Worm (Caenorhabditis elegans) whole organism, young adult: ENCODE results near the gene frpr-10.

Experiments
- B0035.1 ChIP-seq: sonication (generic microtip); optimal IDR thresholded peaks from 2 replicates; lab custom pipeline; 2016; ENCODE audit warnings: missing genetic modification characterization, mild to moderate bottlenecking, missing compliant biosample characterization, missing genotype, missing genetic modification reagents
- B0261.1 ChIP-seq: sonication (generic microtip); optimal IDR thresholded peaks from 2 replicates; lab custom pipeline; 2016; ENCODE audit warnings: mild to moderate bottlenecking, missing genetic modification characterization, moderate library complexity, missing compliant biosample characterization
- B0336.3 ChIP-seq: fragments of 200-800 bp; sonication (Bioruptor generic); IDR thresholded peaks from 2 replicates; pipeline ENCODE4 v1.3.6; 2022; ENCODE audit warnings: missing genetic modification characterization, missing compliant biosample characterization
- F10E7.11 ChIP-seq: sonication (generic microtip); optimal IDR thresholded peaks from 2 replicates; lab custom pipeline; 2017; ENCODE audit warnings: mild to moderate bottlenecking, missing genetic modification characterization, moderate library complexity, missing compliant biosample characterization
- F22D6.2 ChIP-seq: sonication (generic microtip); optimal IDR thresholded peaks from 2 replicates; lab custom pipeline; 2016; ENCODE audit warnings: mild to moderate bottlenecking, missing genetic modification characterization, missing compliant biosample characterization
- F33H1.4 ChIP-seq: fragments of 200-800 bp; sonication (Bioruptor generic); IDR thresholded peaks from 2 replicates; pipeline ENCODE4 v1.3.6; 2022; ENCODE audit warnings: missing genetic modification reagents, missing genetic modification characterization, missing compliant biosample characterization
- F39B2.1 ChIP-seq: fragments of 200-800 bp; sonication (Bioruptor generic); IDR thresholded peaks from 2 replicates; pipeline ENCODE4 v1.3.6; 2022; ENCODE audit warnings: missing genetic modification reagents, missing genetic modification characterization, missing compliant biosample characterization
- F49E8.2 ChIP-seq: sonication (generic microtip); optimal IDR thresholded peaks from 3 replicates; lab custom pipeline; 2017; ENCODE audit warnings: missing genetic modification characterization, mild to moderate bottlenecking, missing compliant biosample characterization, antibody characterized with exemption, moderate library complexity; ENCODE audit not compliant: insufficient read depth
- F52B5.7 ChIP-seq: sonication (generic microtip); optimal IDR thresholded peaks from 2 replicates; lab custom pipeline; 2016; ENCODE audit warnings: mild to moderate bottlenecking, missing genetic modification characterization, missing compliant biosample characterization
- F57A8.1 ChIP-seq: fragments of 200-800 bp; sonication (Bioruptor generic); optimal IDR thresholded peaks from 2 replicates; lab custom pipeline; 2018; ENCODE audit warnings: mild to moderate bottlenecking, missing genetic modification characterization, moderate library complexity, missing compliant biosample characterization
- K12H6.12 ChIP-seq: fragments of 200-800 bp; sonication (Bioruptor generic); optimal IDR thresholded peaks from 2 replicates; lab custom pipeline; 2018; ENCODE audit warnings: mild to moderate bottlenecking, missing genetic modification characterization, missing compliant biosample characterization
- T26A5.8 ChIP-seq: sonication (generic microtip); optimal IDR thresholded peaks from 2 replicates; lab custom pipeline; 2016; ENCODE audit warnings: missing genetic modification characterization, missing compliant biosample characterization
- Y79H2A.3 ChIP-seq: fragments of 200-800 bp; sonication (Bioruptor generic); conservative IDR thresholded peaks from 2 replicates; pipeline ENCODE4 v1.3.6; 2022; ENCODE audit warnings: missing genetic modification reagents, missing genetic modification characterization, missing compliant biosample characterization
- ama-1 ChIP-seq, 3 experiments: fragments of 150-350 bp in 1 of 3; sonication (generic microtip) in 2 of 3; optimal IDR thresholded peaks; 2 replicates each; lab custom pipeline; 2014 to 2018; ENCODE audit warnings: missing biosample characterization in 2 of 3, missing genetic modification characterization in 2 of 3, missing genetic modification reagents in 2 of 3
- athp-1 ChIP-seq: sonication (generic microtip); optimal IDR thresholded peaks from 2 replicates; lab custom pipeline; 2017; ENCODE audit warnings: mild to moderate bottlenecking, missing genetic modification characterization, missing compliant biosample characterization
- attf-3 ChIP-seq: fragments of 200-800 bp; sonication (Bioruptor generic); conservative IDR thresholded peaks from 2 replicates; pipeline ENCODE4 v1.3.6; 2022; ENCODE audit warnings: missing genetic modification reagents, missing genetic modification characterization, missing compliant biosample characterization
- attf-5 ChIP-seq: fragments of 200-800 bp; sonication (Bioruptor generic); optimal IDR thresholded peaks from 2 replicates; lab custom pipeline; 2018; ENCODE audit warnings: mild to moderate bottlenecking, missing genetic modification characterization, missing compliant biosample characterization
- attf-6 ChIP-seq: fragments of 200-800 bp; sonication (Bioruptor generic); IDR thresholded peaks from 2 replicates; pipeline ENCODE4 v1.3.6; 2022; ENCODE audit warnings: missing genetic modification reagents, missing genetic modification characterization, missing compliant biosample characterization
- bed-2 ChIP-seq: fragments of 200-800 bp; sonication (Bioruptor generic); IDR thresholded peaks from 2 replicates; pipeline ENCODE4 v1.3.6; 2022; ENCODE audit warnings: missing genetic modification reagents, missing genetic modification characterization, missing compliant biosample characterization
- ccch-3 ChIP-seq: fragments of 200-800 bp; sonication (Bioruptor generic); optimal IDR thresholded peaks from 2 replicates; lab custom pipeline; 2018; ENCODE audit warnings: mild to moderate bottlenecking, missing genetic modification characterization, missing compliant biosample characterization
- cebp-2 ChIP-seq: fragments of 200-800 bp; sonication (Bioruptor generic); IDR thresholded peaks from 2 replicates; pipeline ENCODE4 v1.3.6; 2022; ENCODE audit warnings: missing genetic modification characterization, missing compliant biosample characterization
- ceh-100 ChIP-seq: fragments of 200-800 bp; sonication (Bioruptor generic); IDR thresholded peaks from 2 replicates; pipeline ENCODE4 v1.3.6; 2022; ENCODE audit warnings: missing genetic modification reagents, missing genetic modification characterization, missing compliant biosample characterization
- ceh-27 ChIP-seq: fragments of 200-800 bp; sonication (Bioruptor generic); optimal IDR thresholded peaks from 2 replicates; lab custom pipeline; 2018; ENCODE audit warnings: mild to moderate bottlenecking, missing genetic modification characterization, moderate library complexity, missing compliant biosample characterization
- ceh-79 ChIP-seq: sonication (generic microtip); optimal IDR thresholded peaks from 2 replicates; lab custom pipeline; 2017; ENCODE audit warnings: mild to moderate bottlenecking, missing genetic modification characterization, missing compliant biosample characterization
- efl-1 ChIP-seq: fragments of 150-350 bp; optimal IDR thresholded peaks from 2 replicates; lab custom pipeline; 2014; ENCODE audit warnings: missing biosample characterization, missing genetic modification reagents, missing genetic modification characterization
- ets-4 ChIP-seq: fragments of 200-800 bp; sonication (Bioruptor generic); optimal IDR thresholded peaks from 2 replicates; lab custom pipeline; 2018; ENCODE audit warnings: mild to moderate bottlenecking, missing genetic modification characterization, missing compliant biosample characterization
- gei-17 ChIP-seq: fragments of 200-800 bp; sonication (Bioruptor generic); optimal IDR thresholded peaks from 2 replicates; lab custom pipeline; 2018; ENCODE audit warnings: mild to moderate bottlenecking, missing genetic modification characterization, missing compliant biosample characterization
- hrde-1 ChIP-seq: sonication (generic microtip); optimal IDR thresholded peaks from 2 replicates; lab custom pipeline; 2016; ENCODE audit warnings: missing genetic modification characterization, mild to moderate bottlenecking, missing compliant biosample characterization, moderate library complexity, missing genotype, missing genetic modification reagents, borderline replicate concordance
- let-526 ChIP-seq: fragments of 200-800 bp; sonication (Bioruptor generic); IDR thresholded peaks from 2 replicates; pipeline ENCODE4 v1.3.6; 2022; ENCODE audit warnings: missing genetic modification reagents, missing genetic modification characterization, missing compliant biosample characterization
- lin-40 ChIP-seq: sonication (generic microtip); optimal IDR thresholded peaks from 2 replicates; lab custom pipeline; 2016; ENCODE audit warnings: missing genetic modification characterization, mild to moderate bottlenecking, missing compliant biosample characterization, missing genotype, missing genetic modification reagents
- lin-54 ChIP-seq: fragments of 200-800 bp; sonication (Bioruptor generic); optimal IDR thresholded peaks from 2 replicates; lab custom pipeline; 2018; ENCODE audit warnings: mild to moderate bottlenecking, missing genetic modification characterization, missing compliant biosample characterization
- lsl-1 ChIP-seq: fragments of 200-800 bp; sonication (Bioruptor generic); optimal IDR thresholded peaks from 2 replicates; lab custom pipeline; 2018; ENCODE audit warnings: mild to moderate bottlenecking, missing genetic modification characterization, moderate library complexity, missing compliant biosample characterization
- madf-10 ChIP-seq: sonication (generic microtip); optimal IDR thresholded peaks from 2 replicates; lab custom pipeline; 2016; ENCODE audit warnings: mild to moderate bottlenecking, missing genetic modification characterization, missing compliant biosample characterization
- madf-3 ChIP-seq: fragments of 200-800 bp; sonication (Bioruptor generic); IDR thresholded peaks from 2 replicates; pipeline ENCODE4 v1.3.6; 2022; ENCODE audit warnings: missing genetic modification reagents, missing genetic modification characterization, missing compliant biosample characterization
- nfya-2 ChIP-seq: fragments of 200-800 bp; sonication (Bioruptor generic); IDR thresholded peaks from 2 replicates; pipeline ENCODE4 v1.3.6; 2022; ENCODE audit warnings: missing genetic modification reagents, missing genetic modification characterization, missing compliant biosample characterization
- nhr-27 ChIP-seq: fragments of 200-800 bp; sonication (Bioruptor generic); optimal IDR thresholded peaks from 2 replicates; lab custom pipeline; 2018; ENCODE audit warnings: mild to moderate bottlenecking, missing genetic modification characterization, moderate library complexity, missing compliant biosample characterization
- nhr-90 ChIP-seq: sonication (generic microtip); optimal IDR thresholded peaks from 2 replicates; lab custom pipeline; 2016; ENCODE audit warnings: missing genotype, mild to moderate bottlenecking, missing genetic modification characterization, missing compliant biosample characterization
- pha-4 ChIP-seq: fragments of 150-350 bp; sonication (generic microtip); optimal IDR thresholded peaks from 2 replicates; lab custom pipeline; 2014; ENCODE audit warnings: missing biosample characterization, missing genetic modification reagents, missing genetic modification characterization
- snpc-1.3 ChIP-seq: sonication (generic microtip); optimal IDR thresholded peaks from 2 replicates; lab custom pipeline; 2017; ENCODE audit warnings: missing genetic modification characterization, mild to moderate bottlenecking, missing compliant biosample characterization, antibody characterized with exemption, moderate library complexity, missing genotype, missing genetic modification reagents; ENCODE audit not compliant: insufficient read depth
- snpc-3.4 ChIP-seq: sonication (generic microtip); optimal IDR thresholded peaks from 2 replicates; lab custom pipeline; 2017; ENCODE audit warnings: missing genetic modification characterization, mild to moderate bottlenecking, missing compliant biosample characterization, antibody characterized with exemption, moderate library complexity, missing genotype, missing genetic modification reagents
- snpc-4 ChIP-seq, 5 experiments: fragments of 150-350 bp in 1 of 5; sonication (generic microtip) in 4 of 5; optimal IDR thresholded peaks; 2 replicates each; lab custom pipeline; 2014 to 2018; ENCODE audit warnings: missing genetic modification characterization in 5 of 5, missing biosample characterization in 3 of 5, antibody characterized with exemption in 2 of 5, mild to moderate bottlenecking in 2 of 5, missing compliant biosample characterization in 2 of 5, missing genotype in 2 of 5, moderate library complexity in 2 of 5, missing genetic modification reagents in 1 of 5
- unc-62 ChIP-seq: fragments of 150-350 bp; optimal IDR thresholded peaks from 2 replicates; lab custom pipeline; 2014; ENCODE audit warnings: missing biosample characterization, missing genetic modification reagents, missing genetic modification characterization
- xnd-1 ChIP-seq: sonication (generic microtip); optimal IDR thresholded peaks from 2 replicates; lab custom pipeline; 2016; ENCODE audit warnings: missing genotype, missing genetic modification reagents, missing genetic modification characterization, missing compliant biosample characterization
- ztf-22 ChIP-seq: fragments of 200-800 bp; sonication (Bioruptor generic); optimal IDR thresholded peaks from 2 replicates; lab custom pipeline; 2018; ENCODE audit warnings: mild to moderate bottlenecking, missing genetic modification characterization, moderate library complexity, missing compliant biosample characterization
- ztf-28 ChIP-seq: fragments of 200-800 bp; sonication (Bioruptor generic); IDR thresholded peaks from 2 replicates; pipeline ENCODE4 v1.3.6; 2022; ENCODE audit warnings: missing genetic modification reagents, missing genetic modification characterization, missing compliant biosample characterization

The frpr-10 gene

ce11 chrIV:8008137-8008536 lies 50.5 kb downstream of the frpr-10 start:
- TF ChIP-seq attf-3 (GFP tag; lab: Robert Waterston, UW) (no peak), athp-1 (tag; lab: Kevin White, UChicago) (no peak), madf-3 (GFP tag; lab: Robert Waterston, UW) (no peak), F57A8.1 (GFP tag; lab: Kevin White, UChicago) (no peak), F39B2.1 (GFP tag; lab: Robert Waterston, UW) (no peak), snpc-4 (GFP tag; optimal IDR thresholded peaks at IDR 0.05; lab: Kevin White, UChicago) (no peak), snpc-4 (tag; optimal IDR thresholded peaks at IDR 0.05; lab: Kevin White, UChicago) (no peak), attf-5 (no peak), Y79H2A.3 (GFP tag; lab: Robert Waterston, UW) (no peak), ceh-79 (tag; lab: Kevin White, UChicago) (no peak), efl-1 (GFP tag; lab: Kevin White, UChicago) (no peak), gei-17 (GFP tag; lab: Kevin White, UChicago) (no peak), nfya-2 (no peak), F22D6.2 (tag; lab: Kevin White, UChicago) (no peak), nhr-90 (no peak), ceh-27 (no peak)
- TF ChIP-seq, all 124 proteins: peak for 0

- TF ChIP-seq ccch-3 (GFP tag; lab: Kevin White, UChicago) (no peak), F39B2.1 (GFP tag; lab: Robert Waterston, UW) (no peak), F49E8.2 (tag; lab: Kevin White, UChicago) (no peak), nhr-27 (tag; lab: Kevin White, UChicago) (no peak), bed-2 (GFP tag; lab: Robert Waterston, UW) (no peak), attf-6 (no peak), lin-54 (GFP tag; lab: Kevin White, UChicago) (no peak), lin-40 (tag; lab: Kevin White, UChicago) (no peak), F52B5.7 (tag; lab: Kevin White, UChicago) (no peak), madf-10 (tag; lab: Kevin White, UChicago) (no peak)
Observed at ce11 chrIV:8009374-8009773, 51.8 kb downstream of the frpr-10 start.

ce11 chrIV:8010521-8010920 lies 52.9 kb downstream of the frpr-10 start:
- TF ChIP-seq ets-4 (GFP tag; lab: Kevin White, UChicago) (no peak), ztf-28 (no peak), F33H1.4 (GFP tag; lab: Robert Waterston, UW) (peak; percentile 93), B0336.3 (GFP tag; lab: Robert Waterston, UW) (no peak), unc-62 (GFP tag; lab: Kevin White, UChicago) (no peak), xnd-1 (tag; lab: Kevin White, UChicago) (peak; percentile 94), ztf-22 (GFP tag; lab: Kevin White, UChicago) (no peak), let-526 (GFP tag; lab: Robert Waterston, UW) (no peak), cebp-2 (GFP tag; lab: Robert Waterston, UW) (no peak), snpc-1.3 (tag; lab: Kevin White, UChicago) (peak; percentile 46), hrde-1 (tag; lab: Kevin White, UChicago) (no peak), snpc-3.4 (tag; lab: Kevin White, UChicago) (peak; percentile 59), F10E7.11 (tag; lab: Kevin White, UChicago) (no peak), K12H6.12 (tag; lab: Kevin White, UChicago) (no peak), B0261.1 (tag; lab: Kevin White, UChicago) (no peak), efl-1 (GFP tag; lab: Kevin White, UChicago) (peak; percentile 19), pha-4 (tag; lab: Kevin White, UChicago) (no peak), ceh-100 (peak; percentile 38; the same call in 1 of the 2 replicates), lsl-1 (GFP tag; lab: Kevin White, UChicago) (peak; percentile 92), snpc-4 (GFP tag; optimal IDR thresholded peaks at IDR 0.05; lab: Kevin White, UChicago) (no peak), snpc-4 (tag; optimal IDR thresholded peaks at IDR 0.05; lab: Kevin White, UChicago) (peak in 2 of 4 experiments; percentile 12 to 45), T26A5.8 (tag; lab: Kevin White, UChicago) (no peak), ceh-79 (tag; lab: Kevin White, UChicago) (no peak), ama-1 (optimal IDR thresholded peaks at IDR 0.05; lab: Kevin White, UChicago) (no peak), ama-1 (GFP tag; optimal IDR thresholded peaks at IDR 0.05; lab: Kevin White, UChicago) (peak in 1 of 2 experiments; percentile 23), B0035.1 (tag; lab: Kevin White, UChicago) (no peak)
